1 fruit fly cellular context compared by ENCODE assay signal in the genomic region with DNA sequence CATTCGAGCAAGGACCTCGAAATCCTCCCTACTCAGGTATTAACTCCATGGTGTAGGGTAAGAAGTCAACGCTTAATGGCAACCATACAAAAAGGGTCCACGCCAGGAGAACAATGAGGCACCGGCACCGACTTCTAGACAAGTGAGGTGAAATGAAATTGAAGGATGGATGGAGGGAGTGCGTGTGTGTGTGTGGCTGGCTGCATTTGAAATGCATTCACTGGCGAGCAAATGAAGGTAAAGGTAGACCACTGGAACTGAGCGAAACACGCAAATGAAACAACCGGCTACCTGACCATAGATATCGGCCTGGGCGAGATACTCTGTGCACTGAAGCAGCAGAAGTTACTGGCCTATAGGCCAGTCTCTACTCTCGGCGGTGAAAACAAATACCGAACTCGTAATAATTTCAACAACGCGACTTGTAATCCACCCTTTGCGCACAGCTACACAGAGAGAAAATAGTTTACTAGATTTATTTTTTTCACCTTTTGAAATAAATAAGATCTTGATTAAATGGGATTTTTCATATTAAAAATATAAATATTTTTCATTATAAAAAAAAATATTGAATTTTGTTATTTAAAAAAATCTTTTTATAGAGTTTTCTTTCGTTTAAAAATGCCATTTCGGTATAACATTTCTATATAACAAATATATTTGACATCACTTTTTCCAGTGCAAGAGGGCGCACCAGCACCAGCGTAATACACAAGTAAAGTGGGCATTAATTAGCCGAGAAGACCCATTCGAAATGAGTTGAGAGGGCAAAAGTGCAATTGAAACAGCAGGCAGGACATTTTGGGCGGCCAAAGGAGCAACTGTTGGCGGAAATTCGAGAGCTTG.
TF ChIP-seq lines count a peak whose summit lies in the region.

No protein-coding gene starts in this region.

TF ChIP-seq in whole organism, embryonic, 481 proteins besides CTCF, POLR2A, EP300 and RAD21 (continued from another document):
- TF ChIP-seq tap (tag; optimal IDR thresholded peaks at IDR 0.05; lab: Kevin White, UChicago) (no peak), run (tag; optimal IDR thresholded peaks at IDR 0.05; lab: Kevin White, UChicago) (peak; percentile 73), Dbx (GFP tag; IDR thresholded peaks at IDR 0.05; lab: Robert Waterston, UW) (peak; percentile 85), Ravus (GFP tag; IDR thresholded peaks at IDR 0.05; lab: Robert Waterston, UW) (peak; percentile 63), onecut (GFP tag; IDR thresholded peaks at IDR 0.05; lab: Robert Waterston, UW) (peak; percentile 83; the same call in 1 of the 2 replicates), CG13287 (GFP tag; IDR thresholded peaks at IDR 0.05; lab: Robert Waterston, UW; ENCODE audit: partially characterized antibody) (no peak), zen2 (GFP tag; IDR thresholded peaks at IDR 0.05; lab: Robert Waterston, UW; ENCODE audit: partially characterized antibody) (no peak), CG5245 (GFP tag; optimal IDR thresholded peaks at IDR 0.05; lab: Kevin White, UChicago) (peak; percentile 1), GATAe (GFP tag; conservative IDR thresholded peaks at IDR 0.05; lab: Robert Waterston, UW) (no peak), Ets65A (GFP tag; lab: Kevin White, UChicago) (peak; percentile 74), CG10979 (tag; optimal IDR thresholded peaks at IDR 0.05; lab: Kevin White, UChicago) (peak; percentile 90), CG13624 (GFP tag; optimal IDR thresholded peaks at IDR 0.05; lab: Kevin White, UChicago) (no peak), BtbVII (GFP tag; optimal IDR thresholded peaks at IDR 0.05; lab: Kevin White, UChicago) (peak; percentile 45), CG4707 (GFP tag; optimal IDR thresholded peaks at IDR 0.05; lab: Kevin White, UChicago) (peak; percentile 30), stwl (tag; optimal IDR thresholded peaks at IDR 0.05; lab: Kevin White, UChicago) (peak; percentile 21), ftz-f1 (GFP tag; optimal IDR thresholded peaks at IDR 0.05; lab: Kevin White, UChicago) (no peak), jumu (GFP tag; optimal IDR thresholded peaks at IDR 0.05; lab: Kevin White, UChicago) (no peak), dysf (GFP tag; IDR thresholded peaks at IDR 0.05; lab: Robert Waterston, UW) (peak; percentile 91), CG4854 (GFP tag; optimal IDR thresholded peaks at IDR 0.05; lab: Kevin White, UChicago) (no peak), MTF-1 (GFP tag; optimal IDR thresholded peaks at IDR 0.05; lab: Kevin White, UChicago; ENCODE audit: borderline replicate concordance) (no peak), H2.0 (GFP tag; IDR thresholded peaks at IDR 0.05; lab: Robert Waterston, UW) (peak; percentile 80), CG11695 (GFP tag; IDR thresholded peaks at IDR 0.05; lab: Robert Waterston, UW) (peak; percentile 88), org-1 (GFP tag; optimal IDR thresholded peaks at IDR 0.05; lab: Kevin White, UChicago) (peak; percentile 73), Gsc (GFP tag; IDR thresholded peaks at IDR 0.05; lab: Robert Waterston, UW) (no peak), Abd-B (GFP tag; optimal IDR thresholded peaks at IDR 0.05; lab: Kevin White, UChicago) (peak; percentile 71), Dref (GFP tag; IDR thresholded peaks at IDR 0.05; lab: Robert Waterston, UW) (no peak), Mrtf (GFP tag; IDR thresholded peaks at IDR 0.05; lab: Robert Waterston, UW) (peak; percentile 76; the same call in 1 of the 3 replicates), al (GFP tag; IDR thresholded peaks at IDR 0.05; lab: Robert Waterston, UW) (peak; percentile 64), CG1792 (GFP tag; optimal IDR thresholded peaks at IDR 0.05; lab: Kevin White, UChicago) (no peak), E2f1 (GFP tag; IDR thresholded peaks at IDR 0.05; lab: Robert Waterston, UW) (no peak), Trl (optimal IDR thresholded peaks at IDR 0.05; lab: Kevin White, UChicago) (no peak), Trl (GFP tag; optimal IDR thresholded peaks at IDR 0.05; lab: Kevin White, UChicago) (peak; percentile 43), ase (GFP tag; IDR thresholded peaks at IDR 0.05; lab: Robert Waterston, UW) (0 out of 3 replicates have a peak, but pooled peaks have one; percentile 21), oc (tag; optimal IDR thresholded peaks at IDR 0.05; lab: Kevin White, UChicago) (peak; percentile 82), Sry-δ (GFP tag; optimal IDR thresholded peaks at IDR 0.05; lab: Kevin White, UChicago) (no peak), klu (GFP tag; IDR thresholded peaks at IDR 0.05; lab: Robert Waterston, UW) (peak; percentile 85), chm (GFP tag; IDR thresholded peaks at IDR 0.05; lab: Robert Waterston, UW) (0 out of 2 replicates have a peak, but pooled peaks have one; percentile 5), dpn (GFP tag; optimal IDR thresholded peaks at IDR 0.05; lab: Kevin White, UChicago) (peak in 1 of 2 experiments; percentile 79), Eip74EF (GFP tag; optimal IDR thresholded peaks at IDR 0.05; lab: Kevin White, UChicago) (peak in 1 of 2 experiments; percentile 38), CG11456 (GFP tag; IDR thresholded peaks at IDR 0.05; lab: Robert Waterston, UW) (peak; percentile 78; the same call in 2 of the 3 replicates), Hmx (GFP tag; optimal IDR thresholded peaks at IDR 0.05; lab: Kevin White, UChicago) (no peak), btn (GFP tag; optimal IDR thresholded peaks at IDR 0.05; lab: Kevin White, UChicago) (no peak), CG8765 (GFP tag; IDR thresholded peaks at IDR 0.05; lab: Robert Waterston, UW) (0 out of 2 replicates have a peak, but pooled peaks have one; percentile 23), seq (GFP tag; IDR thresholded peaks at IDR 0.05; lab: Robert Waterston, UW) (peak; percentile 85), ac (GFP tag; optimal IDR thresholded peaks at IDR 0.05; lab: Kevin White, UChicago) (peak; percentile 45), fu2 (GFP tag; optimal IDR thresholded peaks at IDR 0.05; lab: Kevin White, UChicago) (no peak), gce (GFP tag; IDR thresholded peaks at IDR 0.05; lab: Robert Waterston, UW) (no peak), vvl (GFP tag; IDR thresholded peaks at IDR 0.05; lab: Robert Waterston, UW) (peak; percentile 94), yki (optimal IDR thresholded peaks at IDR 0.05; lab: Kevin White, UChicago) (no peak), CG10267 (tag; optimal IDR thresholded peaks at IDR 0.05; lab: Kevin White, UChicago) (peak; percentile 85), CG17385 (GFP tag; optimal IDR thresholded peaks at IDR 0.05; lab: Kevin White, UChicago) (peak; percentile 79), Dip2 (GFP tag; IDR thresholded peaks at IDR 0.05; lab: Robert Waterston, UW) (no peak), chinmo (GFP tag; IDR thresholded peaks at IDR 0.05; lab: Robert Waterston, UW; ENCODE audit: partially characterized antibody) (no peak), lbe (GFP tag; optimal IDR thresholded peaks at IDR 0.05; lab: Kevin White, UChicago) (no peak), unpg (GFP tag; optimal IDR thresholded peaks at IDR 0.05; lab: Kevin White, UChicago) (peak; percentile 80), sug (tag; optimal IDR thresholded peaks at IDR 0.05; lab: Kevin White, UChicago) (no peak), wek (GFP tag; optimal IDR thresholded peaks at IDR 0.05; lab: Kevin White, UChicago) (no peak), CG11247 (GFP tag; IDR thresholded peaks at IDR 0.05; lab: Robert Waterston, UW) (peak; percentile 68), zfh1 (GFP tag; IDR thresholded peaks at IDR 0.05; lab: Robert Waterston, UW) (peak; percentile 85; the same call in 2 of the 3 replicates), gsb-n (tag; optimal IDR thresholded peaks at IDR 0.05; lab: Kevin White, UChicago) (peak; percentile 87), CG8388 (GFP tag; optimal IDR thresholded peaks at IDR 0.05; lab: Kevin White, UChicago) (peak; percentile 84), CG11723 (GFP tag; optimal IDR thresholded peaks at IDR 0.05; lab: Kevin White, UChicago) (peak; percentile 70), CG33213 (GFP tag; optimal IDR thresholded peaks at IDR 0.05; lab: Kevin White, UChicago) (no peak), CHES-1-like (GFP tag; optimal IDR thresholded peaks at IDR 0.05; lab: Kevin White, UChicago) (peak; percentile 22), CG10462 (GFP tag; optimal IDR thresholded peaks at IDR 0.05; lab: Kevin White, UChicago) (peak; percentile 80), CG2875 (GFP tag; optimal IDR thresholded peaks at IDR 0.05; lab: Kevin White, UChicago) (peak; percentile 83), sqz (GFP tag; optimal IDR thresholded peaks at IDR 0.05; lab: Kevin White, UChicago) (peak; percentile 63), schlank (tag; optimal IDR thresholded peaks at IDR 0.05; lab: Kevin White, UChicago) (peak; percentile 38), mirr (GFP tag; optimal IDR thresholded peaks at IDR 0.05; lab: Kevin White, UChicago) (no peak), kah (GFP tag; optimal IDR thresholded peaks at IDR 0.05; lab: Kevin White, UChicago) (no peak), CG30020 (tag; optimal IDR thresholded peaks at IDR 0.05; lab: Kevin White, UChicago) (peak; percentile 51), HLH3B (GFP tag; IDR thresholded peaks at IDR 0.05; lab: Robert Waterston, UW) (peak; percentile 90; the same call in 1 of the 2 replicates)
